Fruit fly (Drosophila melanogaster) Kc167 (cell line): ENCODE results near the gene Cipc.

Experiments used
- Myc ChIP-seq: fragments of >200 bp; optimal IDR thresholded peaks from 2 replicates; lab custom pipeline; 2017; ENCODE audit warnings: missing external identifiers
- Sin3A ChIP-seq: fragments of >200 bp; optimal IDR thresholded peaks from 2 replicates; lab custom pipeline; 2018; ENCODE audit warnings: missing external identifiers
- h ChIP-seq: fragments of >200 bp; optimal IDR thresholded peaks from 3 replicates; lab custom pipeline; 2018; ENCODE audit warnings: missing external identifiers
- insv ChIP-seq: fragments of >200 bp; optimal IDR thresholded peaks from 3 replicates; lab custom pipeline; 2018; ENCODE audit warnings: missing external identifiers
- psq ChIP-seq: fragments of >200 bp; optimal IDR thresholded peaks from 2 replicates; lab custom pipeline; 2017; ENCODE audit warnings: missing external identifiers
- ttk ChIP-seq: sonication (Bioruptor generic); optimal IDR thresholded peaks from 2 replicates; lab custom pipeline; 2017; ENCODE audit warnings: missing external identifiers

The Cipc gene

dm6 chr3R:26098502-26099210 is 8.0 kb upstream of the Cipc start, which contains the start of gene dysf:
Gene dysf (minus strand): TSS chr3R:26098711.
- TF ChIP-seq ttk (no peak), Myc (lab: Kevin White, UChicago) (no peak), insv (lab: Kevin White, UChicago) (no peak), psq (lab: Kevin White, UChicago) (no peak), h (lab: Kevin White, UChicago) (no peak), Sin3A (no peak)

DNA sequence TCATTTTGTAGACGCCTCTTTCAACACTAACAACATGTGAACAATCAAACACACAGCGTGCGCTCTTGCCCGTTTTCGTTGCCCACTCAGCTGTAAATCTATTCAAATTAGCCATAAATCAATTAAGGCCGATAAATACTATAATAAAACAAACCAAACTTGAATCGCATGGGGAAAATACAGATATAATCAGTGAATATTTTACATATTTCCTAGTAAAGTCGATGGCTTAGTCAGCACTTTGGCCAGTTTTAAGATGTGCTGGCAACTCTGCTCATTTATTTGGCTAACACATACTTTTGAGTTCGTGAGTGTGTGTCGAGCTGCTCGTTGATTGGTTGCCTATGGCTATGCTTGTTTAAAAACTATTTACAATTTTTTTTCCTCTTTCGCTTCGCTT is 7.4 kb upstream of the Cipc start:
- TF ChIP-seq h (lab: Kevin White, UChicago) (no peak), Sin3A (no peak), Myc (lab: Kevin White, UChicago) (no peak), ttk (no peak), psq (lab: Kevin White, UChicago) (no peak), insv (lab: Kevin White, UChicago) (no peak)

dm6 chr3R:26103440-26103839 is 3.2 kb upstream of the Cipc start:
- TF ChIP-seq Myc (lab: Kevin White, UChicago) (no peak), psq (lab: Kevin White, UChicago) (no peak), Sin3A (no peak), ttk (no peak), insv (lab: Kevin White, UChicago) (no peak), h (lab: Kevin White, UChicago) (no peak)

- no peak for TF ChIP-seq ttk
- no peak for TF ChIP-seq insv (lab: Kevin White, UChicago)
- TF ChIP-seq psq (lab: Kevin White, UChicago) = no peak
- TF ChIP-seq Myc (lab: Kevin White, UChicago) = no peak
- no peak for TF ChIP-seq Sin3A
- no peak for TF ChIP-seq h (lab: Kevin White, UChicago)
Observed at dm6 chr3R:26104302-26105140, 2.1 kb upstream of the Cipc start.

dm6 chr3R:26105141-26105403 is 1.6 kb upstream of the Cipc start:
- no peak for TF ChIP-seq insv (lab: Kevin White, UChicago)
- no peak for TF ChIP-seq Sin3A
- no peak for TF ChIP-seq ttk
- no peak for TF ChIP-seq h (lab: Kevin White, UChicago)
- TF ChIP-seq psq (lab: Kevin White, UChicago) = no peak
- TF ChIP-seq Myc (lab: Kevin White, UChicago) = no peak

- TF ChIP-seq h (lab: Kevin White, UChicago) (no peak), Sin3A (no peak), psq (lab: Kevin White, UChicago) (no peak), ttk (no peak), Myc (lab: Kevin White, UChicago) (no peak), insv (lab: Kevin White, UChicago) (no peak)
Observed at dm6 chr3R:26105407-26105806, 1.3 kb upstream of the Cipc start.

DNA sequence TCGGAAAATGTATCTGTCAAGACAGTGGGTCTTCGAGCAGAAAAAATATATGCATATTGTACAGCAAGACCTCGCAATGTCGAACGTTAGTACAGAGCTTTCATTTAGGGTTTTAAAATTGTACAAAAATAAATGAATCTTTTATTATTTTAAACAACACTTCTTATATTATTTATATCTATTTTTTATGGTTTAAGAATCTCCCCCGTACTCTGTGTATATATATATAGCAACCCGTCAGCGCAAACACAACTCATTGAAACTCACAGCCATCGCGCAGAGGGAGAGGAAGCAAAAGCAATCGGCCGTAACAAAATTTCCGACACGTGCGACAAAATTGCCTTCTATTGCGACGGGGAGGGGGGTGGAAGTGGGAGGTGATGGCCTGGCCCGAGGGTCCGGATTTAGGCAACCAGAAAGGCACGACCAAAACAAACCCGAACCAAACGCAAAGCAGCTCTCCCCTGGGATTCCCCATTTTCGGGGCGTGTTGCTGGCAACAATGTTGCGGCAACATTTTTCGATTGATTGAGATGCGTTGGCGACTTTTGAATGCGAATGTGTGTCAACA is 659 bp upstream of the Cipc start:
- no peak for TF ChIP-seq insv (lab: Kevin White, UChicago)
- TF ChIP-seq h (lab: Kevin White, UChicago) = no peak
- no peak for TF ChIP-seq ttk
- TF ChIP-seq psq (lab: Kevin White, UChicago) = no peak
- no peak for TF ChIP-seq Sin3A
- no peak for TF ChIP-seq Myc (lab: Kevin White, UChicago)

DNA sequence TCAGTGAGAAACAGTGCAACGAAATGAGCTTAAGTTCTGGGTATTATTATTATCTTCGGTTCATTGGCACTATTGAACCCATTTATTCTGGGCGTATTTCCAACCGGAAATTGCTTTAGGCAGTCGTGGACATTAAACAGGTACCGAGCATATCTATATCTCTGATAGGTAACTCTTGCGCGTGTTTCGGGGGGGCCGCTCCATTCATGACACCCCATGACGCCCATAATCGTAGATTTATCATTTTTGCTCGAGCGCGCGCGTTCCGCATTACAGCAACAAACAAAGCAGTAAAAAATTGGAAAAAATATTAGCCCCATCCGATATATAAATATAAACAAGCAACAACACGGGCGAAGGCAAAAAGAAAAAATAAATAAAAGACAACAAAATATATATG is 1.8 kb downstream of the Cipc start:
- TF ChIP-seq ttk = no peak
- no peak for TF ChIP-seq Sin3A
- TF ChIP-seq insv (lab: Kevin White, UChicago) = no peak
- no peak for TF ChIP-seq psq (lab: Kevin White, UChicago)
- TF ChIP-seq Myc (lab: Kevin White, UChicago) = no peak
- no peak for TF ChIP-seq h (lab: Kevin White, UChicago)

DNA sequence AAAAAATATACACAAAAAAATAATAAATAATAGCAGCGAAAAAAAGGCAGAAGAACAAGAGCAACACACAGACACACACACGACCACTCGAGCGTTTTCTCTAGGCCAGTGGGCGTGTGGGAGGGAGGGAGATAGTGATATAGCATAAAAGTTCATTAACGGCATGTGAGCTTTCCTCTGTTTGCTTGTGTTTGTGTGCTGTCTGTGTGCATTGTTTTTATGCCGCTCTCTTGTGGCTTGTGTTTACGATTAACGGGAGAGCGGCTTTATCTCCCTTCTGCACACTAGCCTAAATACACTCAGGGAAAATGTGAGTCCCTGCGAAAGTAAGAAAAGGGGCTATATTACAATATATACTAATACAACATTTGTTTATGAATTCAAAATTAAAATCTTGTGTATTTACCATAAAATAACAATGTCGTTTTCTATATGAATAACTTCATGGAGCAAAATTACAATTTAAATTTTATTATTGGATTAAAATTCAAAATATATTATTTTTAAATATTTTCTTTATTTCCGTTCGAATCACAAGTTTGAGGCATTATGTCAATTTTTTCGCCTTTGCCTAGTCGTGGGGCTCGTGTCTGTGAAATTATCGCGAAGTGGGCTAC is 10.9 kb downstream of the Cipc start:
- TF ChIP-seq insv (lab: Kevin White, UChicago) (no peak), ttk (no peak), psq (lab: Kevin White, UChicago) (no peak), Myc (lab: Kevin White, UChicago) (no peak), Sin3A (no peak), h (lab: Kevin White, UChicago) (no peak)

DNA sequence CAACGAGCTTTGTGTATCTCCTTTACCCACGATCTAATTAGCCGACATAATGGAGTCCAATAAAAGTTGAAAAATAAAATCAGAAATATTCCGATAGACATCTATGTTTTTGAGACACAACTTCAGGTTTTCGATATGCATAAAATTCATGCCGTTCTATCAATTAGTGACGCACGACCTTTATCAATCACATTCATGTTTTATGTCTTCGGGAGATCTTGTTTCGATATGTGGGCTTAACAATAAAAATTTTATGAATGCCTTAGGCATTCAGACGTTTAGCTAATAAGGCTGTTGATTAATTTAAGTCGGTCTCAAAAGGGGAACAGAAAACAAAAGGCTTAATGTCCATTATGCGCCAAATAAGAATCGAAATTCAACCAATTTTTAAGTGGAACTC is 13.3 kb downstream of the Cipc start:
- TF ChIP-seq ttk = no peak
- no peak for TF ChIP-seq Myc (lab: Kevin White, UChicago)
- TF ChIP-seq Sin3A = no peak
- no peak for TF ChIP-seq h (lab: Kevin White, UChicago)
- TF ChIP-seq psq (lab: Kevin White, UChicago) = no peak

DNA sequence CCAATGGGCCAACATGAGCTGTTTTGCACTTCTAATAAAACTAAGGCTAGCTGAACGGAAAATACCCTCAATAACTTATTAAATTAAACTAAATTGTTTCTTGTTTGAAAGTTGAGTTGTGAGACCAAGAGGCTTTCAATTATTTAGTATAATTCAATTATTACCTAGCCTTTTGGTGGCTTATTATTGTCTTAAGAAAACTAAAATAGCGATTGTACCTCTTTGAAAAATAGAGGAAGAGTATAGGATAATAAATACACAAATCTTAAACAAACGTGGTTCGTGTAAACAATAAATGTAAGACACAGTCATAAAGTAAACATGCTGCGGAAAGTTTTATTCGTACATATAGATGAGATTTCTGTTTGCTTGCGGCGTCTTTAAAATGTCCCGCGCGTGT is 14.4 kb downstream of the Cipc start:
- TF ChIP-seq Myc (lab: Kevin White, UChicago) (no peak), psq (lab: Kevin White, UChicago) (no peak), h (lab: Kevin White, UChicago) (no peak), ttk (no peak), Sin3A (no peak), insv (lab: Kevin White, UChicago) (no peak)

- no peak for TF ChIP-seq insv (lab: Kevin White, UChicago)
- no peak for TF ChIP-seq Sin3A
- TF ChIP-seq psq (lab: Kevin White, UChicago) = no peak
- no peak for TF ChIP-seq Myc (lab: Kevin White, UChicago)
- no peak for TF ChIP-seq h (lab: Kevin White, UChicago)
- TF ChIP-seq ttk = no peak
Observed at dm6 chr3R:26121785-26122184, 15.1 kb downstream of the Cipc start.
